Worm (Caenorhabditis elegans) whole organism, young adult: ENCODE results near the gene H35N09.1.

Experiments used
- F39B2.1 ChIP-seq: fragments of 200-800 bp; sonication (Bioruptor generic); IDR thresholded peaks from 2 replicates; pipeline ENCODE4 v1.3.6; 2022; ENCODE audit warnings: missing genetic modification reagents, missing genetic modification characterization, missing compliant biosample characterization
- F57A8.1 ChIP-seq: fragments of 200-800 bp; sonication (Bioruptor generic); optimal IDR thresholded peaks from 2 replicates; lab custom pipeline; 2018; ENCODE audit warnings: mild to moderate bottlenecking, missing genetic modification characterization, moderate library complexity, missing compliant biosample characterization
- T07F8.4 ChIP-seq: sonication (generic microtip); optimal IDR thresholded peaks from 2 replicates; lab custom pipeline; 2016; ENCODE audit warnings: mild to moderate bottlenecking, missing genetic modification characterization, moderate library complexity, missing compliant biosample characterization
- Y67H2A.10 ChIP-seq: fragments of 200-800 bp; sonication (Bioruptor generic); conservative IDR thresholded peaks from 2 replicates; pipeline ENCODE4 v1.3.6; 2022; ENCODE audit warnings: missing genetic modification reagents, missing genetic modification characterization, missing compliant biosample characterization
- attf-6 ChIP-seq: fragments of 200-800 bp; sonication (Bioruptor generic); IDR thresholded peaks from 2 replicates; pipeline ENCODE4 v1.3.6; 2022; ENCODE audit warnings: missing genetic modification reagents, missing genetic modification characterization, missing compliant biosample characterization
- efl-1 ChIP-seq: fragments of 150-350 bp; optimal IDR thresholded peaks from 2 replicates; lab custom pipeline; 2014; ENCODE audit warnings: missing biosample characterization, missing genetic modification reagents, missing genetic modification characterization
- mel-28 ChIP-seq: sonication (generic microtip); optimal IDR thresholded peaks from 2 replicates; lab custom pipeline; 2016; ENCODE audit warnings: borderline replicate concordance, mild to moderate bottlenecking, missing genetic modification characterization, missing compliant biosample characterization
- nfya-2 ChIP-seq: fragments of 200-800 bp; sonication (Bioruptor generic); IDR thresholded peaks from 2 replicates; pipeline ENCODE4 v1.3.6; 2022; ENCODE audit warnings: missing genetic modification reagents, missing genetic modification characterization, missing compliant biosample characterization
- snpc-1.1 ChIP-seq: sonication (generic microtip); optimal IDR thresholded peaks from 2 replicates; lab custom pipeline; 2017; ENCODE audit warnings: missing genetic modification characterization, mild to moderate bottlenecking, missing compliant biosample characterization, antibody characterized with exemption, moderate library complexity, missing genotype, missing genetic modification reagents; ENCODE audit not compliant: insufficient read depth
- tbp1 ChIP-seq: fragments of 200-800 bp; sonication (Bioruptor generic); optimal IDR thresholded peaks from 2 replicates; lab custom pipeline; 2018; ENCODE audit warnings: mild to moderate bottlenecking, missing genetic modification characterization, missing compliant biosample characterization
- unc-62 ChIP-seq: fragments of 150-350 bp; optimal IDR thresholded peaks from 2 replicates; lab custom pipeline; 2014; ENCODE audit warnings: missing biosample characterization, missing genetic modification reagents, missing genetic modification characterization
- ztf-26 ChIP-seq: sonication (generic microtip); optimal IDR thresholded peaks from 2 replicates; lab custom pipeline; 2017; ENCODE audit warnings: missing genetic modification characterization, missing compliant biosample characterization
- ztf-6 ChIP-seq: fragments of 200-800 bp; sonication (Bioruptor generic); IDR thresholded peaks from 2 replicates; pipeline ENCODE4 v1.3.6; 2022; ENCODE audit warnings: missing genetic modification reagents, missing genetic modification characterization, missing compliant biosample characterization

DNA sequence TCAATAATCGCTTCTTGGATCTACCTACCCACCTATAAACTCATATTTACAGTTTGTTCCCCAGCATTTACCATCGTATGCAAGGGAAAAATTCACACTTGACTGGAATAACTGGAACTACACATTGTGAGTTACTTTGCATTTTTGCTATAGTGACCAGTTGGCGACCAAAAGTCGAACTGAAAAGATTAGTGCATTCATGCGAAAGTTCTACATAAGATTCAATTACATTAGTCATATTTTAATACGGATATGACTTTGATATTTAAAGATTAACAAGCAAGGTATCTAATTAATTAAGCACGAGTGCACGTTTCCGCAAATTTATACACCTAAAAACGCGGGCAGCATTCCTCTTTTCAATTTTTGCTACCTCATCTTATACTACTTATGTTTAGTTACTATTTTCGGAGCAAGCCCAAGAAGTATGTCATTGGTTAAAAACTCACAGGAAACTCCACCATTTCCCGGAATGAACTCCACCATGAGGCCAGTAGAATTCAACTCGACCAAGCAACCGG lies 34.1 kb upstream of the H35N09.1 start, which contains the start of gene jmjd-3.1:
- TF ChIP-seq attf-6 (GFP tag; lab: Robert Waterston, UW) (no peak), mel-28 (tag; lab: Kevin White, UChicago) (no peak), T07F8.4 (tag; lab: Kevin White, UChicago) (no peak), ztf-26 (tag; lab: Kevin White, UChicago) (no peak), tbp1 (GFP tag; lab: Kevin White, UChicago) (no peak), nfya-2 (GFP tag; lab: Robert Waterston, UW) (no peak), ztf-6 (no peak), F39B2.1 (GFP tag; lab: Robert Waterston, UW) (no peak), efl-1 (GFP tag; lab: Kevin White, UChicago) (no peak), F57A8.1 (GFP tag; lab: Kevin White, UChicago) (no peak), snpc-1.1 (no peak), Y67H2A.10 (no peak), unc-62 (GFP tag; lab: Kevin White, UChicago) (no peak)
